Worm (Caenorhabditis elegans) whole organism, L4 larva: ENCODE results near the gene F54F7.14.

Source experiments
- D1046.2 ChIP-seq: fragments of 200-800 bp; sonication (Bioruptor generic); IDR thresholded peaks from 2 replicates; pipeline ENCODE4 v1.3.6; 2022; ENCODE audit warnings: missing genetic modification characterization, missing compliant biosample characterization
- F26F4.8 ChIP-seq: fragments of 200-800 bp; sonication (Bioruptor generic); conservative IDR thresholded peaks from 2 replicates; pipeline ENCODE4 v1.3.6; 2022; ENCODE audit warnings: missing genetic modification characterization, missing compliant biosample characterization
- T20F7.1 ChIP-seq: fragments of 200-800 bp; sonication (Bioruptor generic); optimal IDR thresholded peaks from 2 replicates; lab custom pipeline; 2018; ENCODE audit warnings: mild to moderate bottlenecking, missing genetic modification characterization, missing compliant biosample characterization
- T26A8.4 ChIP-seq: fragments of 200-800 bp; sonication (Bioruptor generic); IDR thresholded peaks from 2 replicates; pipeline ENCODE4 v1.3.6; 2022; ENCODE audit warnings: missing genetic modification characterization, missing compliant biosample characterization
- Y105C5A.15 ChIP-seq: fragments of 200-800 bp; sonication (Bioruptor generic); IDR thresholded peaks from 2 replicates; pipeline ENCODE4 v1.3.6; 2022; ENCODE audit warnings: missing genetic modification characterization, missing compliant biosample characterization
- Y48G9A.11 ChIP-seq: fragments of 200-800 bp; sonication (Bioruptor generic); IDR thresholded peaks from 2 replicates; pipeline ENCODE4 v1.3.6; 2022; ENCODE audit warnings: missing genetic modification reagents, missing genetic modification characterization, missing compliant biosample characterization
- Y5F2A.4 ChIP-seq: fragments of 200-800 bp; sonication (Bioruptor generic); optimal IDR thresholded peaks from 2 replicates; lab custom pipeline; 2018; ENCODE audit warnings: mild to moderate bottlenecking, missing genetic modification characterization, missing compliant biosample characterization
- aha-1 ChIP-seq: fragments of 150-350 bp; peaks from one replicate; lab custom pipeline; 2014; ENCODE audit warnings: missing biosample characterization, missing genetic modification characterization
- attf-4 ChIP-seq: sonication (generic microtip); optimal IDR thresholded peaks from 3 replicates; lab custom pipeline; 2017; ENCODE audit warnings: missing biosample characterization, missing genetic modification characterization
- ceh-20 ChIP-seq: fragments of 200-800 bp; sonication (Bioruptor generic); IDR thresholded peaks from 2 replicates; pipeline ENCODE4 v1.3.6; 2022; ENCODE audit warnings: missing genetic modification reagents, missing genetic modification characterization, missing compliant biosample characterization
- ceh-28 ChIP-seq: fragments of 150-350 bp; optimal IDR thresholded peaks from 2 replicates; lab custom pipeline; 2014; ENCODE audit warnings: missing biosample characterization, missing genetic modification reagents, missing genetic modification characterization
- ceh-62 ChIP-seq: sonication (generic microtip); optimal IDR thresholded peaks from 2 replicates; lab custom pipeline; 2017; ENCODE audit warnings: missing biosample characterization, missing genetic modification characterization
- daf-16 ChIP-seq, 3 experiments: sonication (generic microtip); optimal IDR thresholded peaks; 2 replicates each; lab custom pipeline; 2016 to 2017; ENCODE audit warnings: missing genetic modification characterization in 3 of 3, missing genetic modification reagents in 3 of 3, mild to moderate bottlenecking in 2 of 3, missing compliant biosample characterization in 2 of 3, missing biosample characterization in 1 of 3, moderate library complexity in 1 of 3
- daf-8 ChIP-seq: fragments of 200-800 bp; sonication (Bioruptor generic); IDR thresholded peaks from 2 replicates; pipeline ENCODE4 v1.3.6; 2022; ENCODE audit warnings: missing genetic modification characterization, missing compliant biosample characterization
- dmd-8 ChIP-seq: fragments of 200-800 bp; sonication (Bioruptor generic); IDR thresholded peaks from 2 replicates; pipeline ENCODE4 v1.3.6; 2022; ENCODE audit warnings: missing genetic modification characterization, missing compliant biosample characterization
- dve-1 ChIP-seq: sonication (generic microtip); optimal IDR thresholded peaks from 2 replicates; lab custom pipeline; 2017; ENCODE audit warnings: antibody characterized with exemption, mild to moderate bottlenecking, missing genetic modification characterization, missing compliant biosample characterization; ENCODE audit not compliant: insufficient read depth
- fkh-10 ChIP-seq: fragments of 150-350 bp; optimal IDR thresholded peaks from 2 replicates; lab custom pipeline; 2014; ENCODE audit warnings: missing biosample characterization, missing genetic modification reagents, missing genetic modification characterization
- hmg-1.1 ChIP-seq: fragments of 200-800 bp; sonication (Bioruptor generic); IDR thresholded peaks from 2 replicates; pipeline ENCODE4 v1.3.6; 2022; ENCODE audit warnings: missing genetic modification reagents, missing genetic modification characterization, missing compliant biosample characterization
- jun-1 ChIP-seq: fragments of 150-350 bp; optimal IDR thresholded peaks from 2 replicates; lab custom pipeline; 2014; ENCODE audit warnings: missing biosample characterization, missing genetic modification reagents, missing genetic modification characterization
- lin-13 ChIP-seq: fragments of 150-350 bp; optimal IDR thresholded peaks from 2 replicates; lab custom pipeline; 2014; ENCODE audit warnings: missing biosample characterization, missing genetic modification reagents, missing genetic modification characterization
- lin-29 ChIP-seq: fragments of 200-800 bp; sonication (Bioruptor generic); IDR thresholded peaks from 2 replicates; pipeline ENCODE4 v1.3.6; 2022; ENCODE audit warnings: missing genetic modification reagents, missing genetic modification characterization, missing compliant biosample characterization
- lsy-2 ChIP-seq, 2 experiments: fragments of 150-350 bp in 1 of 2; sonication (generic microtip) in 1 of 2; optimal IDR thresholded peaks; 2 replicates each; lab custom pipeline; 2014 to 2017; ENCODE audit warnings: missing biosample characterization in 2 of 2, missing genetic modification characterization in 2 of 2
- mep-1 ChIP-seq: fragments of 150-350 bp; sonication (generic microtip); optimal IDR thresholded peaks from 3 replicates; lab custom pipeline; 2014; ENCODE audit warnings: missing biosample characterization, missing genetic modification characterization
- mxl-2 ChIP-seq: fragments of 200-800 bp; sonication (Bioruptor generic); conservative IDR thresholded peaks from 2 replicates; pipeline ENCODE4 v1.3.6; 2022; ENCODE audit warnings: missing genetic modification reagents, missing genetic modification characterization, missing compliant biosample characterization
- mxl-3 ChIP-seq: fragments of 200-800 bp; sonication (Bioruptor generic); optimal IDR thresholded peaks from 2 replicates; lab custom pipeline; 2018; ENCODE audit warnings: mild to moderate bottlenecking, missing genetic modification characterization, missing compliant biosample characterization
- nhr-111 ChIP-seq: fragments of 200-800 bp; sonication (Bioruptor generic); optimal IDR thresholded peaks from 2 replicates; lab custom pipeline; 2018; ENCODE audit warnings: mild to moderate bottlenecking, missing genetic modification characterization, missing compliant biosample characterization
- nhr-25 ChIP-seq: sonication (generic microtip); optimal IDR thresholded peaks from 2 replicates; lab custom pipeline; 2017; ENCODE audit warnings: missing genetic modification characterization, mild to moderate bottlenecking, missing compliant biosample characterization, antibody characterized with exemption, moderate library complexity, borderline replicate concordance; ENCODE audit not compliant: insufficient read depth
- sdz-12 ChIP-seq: fragments of 200-800 bp; sonication (Bioruptor generic); optimal IDR thresholded peaks from 2 replicates; lab custom pipeline; 2018; ENCODE audit warnings: mild to moderate bottlenecking, missing genetic modification characterization, missing compliant biosample characterization
- spr-3 ChIP-seq: fragments of 200-800 bp; sonication (Bioruptor generic); optimal IDR thresholded peaks from 2 replicates; lab custom pipeline; 2018; ENCODE audit warnings: mild to moderate bottlenecking, missing genetic modification characterization, missing compliant biosample characterization
- tra-1 ChIP-seq: fragments of 200-800 bp; sonication (Bioruptor generic); IDR thresholded peaks from 2 replicates; pipeline ENCODE4 v1.3.6; 2022; ENCODE audit warnings: missing genetic modification reagents, missing genetic modification characterization, missing compliant biosample characterization
- unc-39 ChIP-seq: sonication (generic microtip); optimal IDR thresholded peaks from 2 replicates; lab custom pipeline; 2017; ENCODE audit warnings: missing biosample characterization, missing genetic modification characterization
- unc-62 ChIP-seq, 3 experiments: fragments of 150-350 bp in 1 of 3; sonication (generic microtip); optimal IDR thresholded peaks in 2 of 3; peaks in 1 of 3; 1 replicate in 1 of 3; 2 replicates in 2 of 3; lab custom pipeline; 2014 to 2017; ENCODE audit warnings: missing biosample characterization in 3 of 3, missing genetic modification characterization in 3 of 3, missing genetic modification reagents in 3 of 3, missing genotype in 1 of 3
- zip-11 ChIP-seq: fragments of 200-800 bp; sonication (Bioruptor generic); IDR thresholded peaks from 2 replicates; pipeline ENCODE4 v1.3.6; 2022; ENCODE audit warnings: missing genetic modification characterization, missing compliant biosample characterization

The F54F7.14 gene

ce11 chrX:11826892-11827291, 23.8 kb upstream of the F54F7.14 start:
- peak; percentile 61 for TF ChIP-seq fkh-10 (GFP tag; lab: Kevin White, UChicago)
- no peak for TF ChIP-seq lin-29 (GFP tag; lab: Robert Waterston, UW)
- TF ChIP-seq aha-1 (tag; lab: Kevin White, UChicago), result peak; percentile 14

ce11 chrX:11827528-11827927, 23.1 kb upstream of the F54F7.14 start:
- TF ChIP-seq Y48G9A.11 (GFP tag; lab: Robert Waterston, UW) (no peak), mxl-3 (GFP tag; lab: Kevin White, UChicago) (no peak), lin-13 (no peak), T26A8.4 (GFP tag; lab: Robert Waterston, UW) (no peak), jun-1 (no peak), daf-16 (GFP tag; optimal IDR thresholded peaks at IDR 0.05; lab: Kevin White, UChicago) (no peak), daf-16 (tag; optimal IDR thresholded peaks at IDR 0.05; lab: Kevin White, UChicago) (no peak), tra-1 (no peak), dmd-8 (no peak), T20F7.1 (no peak), mep-1 (no peak), aha-1 (tag; lab: Kevin White, UChicago) (peak; percentile 91), attf-4 (tag; lab: Kevin White, UChicago) (no peak), Y105C5A.15 (GFP tag; lab: Robert Waterston, UW) (no peak), dve-1 (tag; lab: Kevin White, UChicago) (no peak), unc-62 (GFP tag; optimal IDR thresholded peaks at IDR 0.05 in 1 of 2; lab: Kevin White, UChicago) (peak in 1 of 2 experiments; percentile 21), unc-62 (tag; optimal IDR thresholded peaks at IDR 0.05; lab: Kevin White, UChicago) (no peak)

- TF ChIP-seq unc-62 (GFP tag; optimal IDR thresholded peaks at IDR 0.05 in 1 of 2; lab: Kevin White, UChicago), result peak in 1 of 2 experiments; percentile 92
- no peak for TF ChIP-seq unc-62 (tag; optimal IDR thresholded peaks at IDR 0.05; lab: Kevin White, UChicago)
- no peak for TF ChIP-seq daf-8 (GFP tag; lab: Robert Waterston, UW)
- TF ChIP-seq zip-11 (GFP tag; lab: Robert Waterston, UW), result no peak
- TF ChIP-seq, all 104 proteins: peak for 1
Observed at ce11 chrX:11828661-11829060, 22.0 kb upstream of the F54F7.14 start.

- no peak for TF ChIP-seq hmg-1.1 (GFP tag; lab: Robert Waterston, UW)
- no peak for TF ChIP-seq Y5F2A.4 (GFP tag; lab: Kevin White, UChicago)
- TF ChIP-seq mep-1, result no peak
- TF ChIP-seq zip-11 (GFP tag; lab: Robert Waterston, UW), result no peak
- TF ChIP-seq D1046.2, result no peak
- TF ChIP-seq mxl-2, result no peak
- TF ChIP-seq sdz-12 (GFP tag; lab: Kevin White, UChicago), result no peak
- no peak for TF ChIP-seq nhr-25 (tag; lab: Kevin White, UChicago)
- TF ChIP-seq unc-39 (tag; lab: Kevin White, UChicago), result no peak
- no peak for TF ChIP-seq ceh-62 (tag; lab: Kevin White, UChicago)
- TF ChIP-seq ceh-28, result no peak
- TF ChIP-seq lin-13, result no peak
- no peak for TF ChIP-seq F26F4.8 (GFP tag; lab: Robert Waterston, UW)
Observed at ce11 chrX:11837378-11837777, 13.3 kb upstream of the F54F7.14 start, which contains the start of gene taf-7.1. TSS of gene taf-7.1 (minus strand) at chrX:11837478.

- TF ChIP-seq spr-3, result no peak
- TF ChIP-seq nhr-111 (GFP tag; lab: Kevin White, UChicago), result no peak
- TF ChIP-seq ceh-20, result no peak
- TF ChIP-seq lsy-2 (tag; optimal IDR thresholded peaks at IDR 0.05; lab: Kevin White, UChicago), result no peak
- TF ChIP-seq, all 104 proteins: peak for 0
Observed at ce11 chrX:11843363-11843762, 7.3 kb upstream of the F54F7.14 start, which contains the start of gene F54F7.2. TSS of gene F54F7.2 (plus strand) at chrX:11843663.
